Fruit fly (Drosophila melanogaster): ENCODE data around the gene CG3868.

- TF ChIP-seq Dll (optimal IDR thresholded peaks at IDR 0.05) = no peak
- TF ChIP-seq CG8478 (optimal IDR thresholded peaks at IDR 0.05) = no peak
- TF ChIP-seq usp (GFP tag; optimal IDR thresholded peaks at IDR 0.05) = no peak
- TF ChIP-seq psq (optimal IDR thresholded peaks at IDR 0.05) = no peak
- TF ChIP-seq EcR (GFP tag; optimal IDR thresholded peaks at IDR 0.05) = no peak
Measured at dm6 chr3L:14440592-14440991, 38.1 kb upstream of the CG3868 start.

Data from whole organism.